Fruit fly (Drosophila melanogaster): Measurements from ENCODE around the gene Jon65Ai.

The Jon65Ai gene

dm6 chr3L:6085157-6085556 is 30.9 kb upstream of the Jon65Ai start (continued):
- no peak for TF ChIP-seq klu (GFP tag; IDR thresholded peaks at IDR 0.05)
- TF ChIP-seq lab (GFP tag; optimal IDR thresholded peaks at IDR 0.05), result peak; percentile 7
- TF ChIP-seq bbx (GFP tag; IDR thresholded peaks at IDR 0.05; ENCODE audit: partially characterized antibody), result no peak
- no peak for TF ChIP-seq crc (GFP tag; optimal IDR thresholded peaks at IDR 0.05)
- TF ChIP-seq sens-2 (GFP tag; IDR thresholded peaks at IDR 0.05), result no peak
- peak; percentile 11 for TF ChIP-seq CG4424 (GFP tag; optimal IDR thresholded peaks at IDR 0.05)
- no peak for TF ChIP-seq ham (GFP tag; IDR thresholded peaks at IDR 0.05)
- peak in 1 of 2 experiments; percentile 42 for TF ChIP-seq Hr51 (GFP tag; optimal IDR thresholded peaks at IDR 0.05)
- TF ChIP-seq pan (optimal IDR thresholded peaks at IDR 0.05), result no peak
- TF ChIP-seq pan (GFP tag; optimal IDR thresholded peaks at IDR 0.05 in 1 of 2, IDR thresholded peaks at IDR 0.05 in 1 of 2), result no peak
- no peak for TF ChIP-seq Nf-YA (GFP tag; IDR thresholded peaks at IDR 0.05)
- TF ChIP-seq Hsf (GFP tag; optimal IDR thresholded peaks at IDR 0.05), result no peak
- TF ChIP-seq H2.0 (GFP tag; IDR thresholded peaks at IDR 0.05), result no peak
- TF ChIP-seq mld (GFP tag; IDR thresholded peaks at IDR 0.05; ENCODE audit: partially characterized antibody), result no peak
- no peak for TF ChIP-seq CG10321 (GFP tag; IDR thresholded peaks at IDR 0.05)
- TF ChIP-seq NfI (GFP tag; optimal IDR thresholded peaks at IDR 0.05), result peak; percentile 16
- TF ChIP-seq CG11247 (GFP tag; IDR thresholded peaks at IDR 0.05), result no peak
- TF ChIP-seq Doc3 (GFP tag; IDR thresholded peaks at IDR 0.05; ENCODE audit: partially characterized antibody), result no peak
- TF ChIP-seq ftz-f1 (GFP tag; optimal IDR thresholded peaks at IDR 0.05), result no peak
- no peak for TF ChIP-seq CG10543 (GFP tag; optimal IDR thresholded peaks at IDR 0.05)
- TF ChIP-seq Jarid2 (GFP tag; optimal IDR thresholded peaks at IDR 0.05), result no peak
- no peak for TF ChIP-seq CG33557 (GFP tag; optimal IDR thresholded peaks at IDR 0.05)
- peak; percentile 31 for TF ChIP-seq CG10267 (tag; optimal IDR thresholded peaks at IDR 0.05)
- no peak for TF ChIP-seq CG15011 (GFP tag; optimal IDR thresholded peaks at IDR 0.05)
- no peak for TF ChIP-seq prd (optimal IDR thresholded peaks at IDR 0.05)
- TF ChIP-seq prd (GFP tag; IDR thresholded peaks at IDR 0.05), result no peak
- no peak for TF ChIP-seq CG3838 (GFP tag; optimal IDR thresholded peaks at IDR 0.05)
- no peak for TF ChIP-seq tgo (GFP tag; IDR thresholded peaks at IDR 0.05)
- no peak for TF ChIP-seq CG12104 (GFP tag; optimal IDR thresholded peaks at IDR 0.05)
- TF ChIP-seq Rfx (GFP tag; IDR thresholded peaks at IDR 0.05), result no peak
- no peak for TF ChIP-seq Ets65A (GFP tag)
- peak; percentile 17 for TF ChIP-seq phol (tag; optimal IDR thresholded peaks at IDR 0.05)
- no peak for TF ChIP-seq Abd-B (GFP tag; optimal IDR thresholded peaks at IDR 0.05)
- no peak for TF ChIP-seq Lpt (GFP tag; optimal IDR thresholded peaks at IDR 0.05)
- no peak for TF ChIP-seq CG4617 (GFP tag; optimal IDR thresholded peaks at IDR 0.05; ENCODE audit: borderline replicate concordance)
- TF ChIP-seq fd96Cb (tag; optimal IDR thresholded peaks at IDR 0.05), result peak; percentile 22
- TF ChIP-seq Dek (tag; optimal IDR thresholded peaks at IDR 0.05), result no peak
- TF ChIP-seq CG17361 (GFP tag; IDR thresholded peaks at IDR 0.05), result peak; percentile 23; the same call in 1 of the 3 replicates
- TF ChIP-seq eve (GFP tag; optimal IDR thresholded peaks at IDR 0.05), result no peak
- TF ChIP-seq CG12391 (tag; optimal IDR thresholded peaks at IDR 0.05), result peak; percentile 40
- no peak for TF ChIP-seq grn (GFP tag; optimal IDR thresholded peaks at IDR 0.05)
- TF ChIP-seq fd64A (GFP tag; optimal IDR thresholded peaks at IDR 0.05), result no peak
- TF ChIP-seq Oli (tag; optimal IDR thresholded peaks at IDR 0.05), result peak; percentile 12
- TF ChIP-seq vvl (GFP tag; IDR thresholded peaks at IDR 0.05), result no peak
- no peak for TF ChIP-seq usp (GFP tag; optimal IDR thresholded peaks at IDR 0.05)
- TF ChIP-seq CG3163 (GFP tag; optimal IDR thresholded peaks at IDR 0.05), result no peak
- no peak for TF ChIP-seq repo (GFP tag; optimal IDR thresholded peaks at IDR 0.05)
- TF ChIP-seq B-H1 (GFP tag; IDR thresholded peaks at IDR 0.05), result no peak
- TF ChIP-seq CG18599 (GFP tag; optimal IDR thresholded peaks at IDR 0.05), result peak; percentile 68
- peak; percentile 19 for TF ChIP-seq CG14710 (tag; optimal IDR thresholded peaks at IDR 0.05)
- TF ChIP-seq tio (GFP tag; optimal IDR thresholded peaks at IDR 0.05), result peak; percentile 4
- TF ChIP-seq pita (GFP tag; optimal IDR thresholded peaks at IDR 0.05), result no peak
